Worm (Caenorhabditis elegans) whole organism, L1 larva: ENCODE data around the gene F46G10.4.

Experiments used
- dpl-1 ChIP-seq, 3 experiments: fragments of 150-350 bp in 2 of 3; sonication (generic microtip) in 1 of 3; optimal IDR thresholded peaks; 2 replicates each; lab custom pipeline; 2014 to 2017; ENCODE audit warnings: missing biosample characterization in 3 of 3, missing genetic modification characterization in 3 of 3, missing genetic modification reagents in 3 of 3
- fkh-10 ChIP-seq: sonication (generic microtip); optimal IDR thresholded peaks from 2 replicates; lab custom pipeline; 2017; ENCODE audit warnings: missing biosample characterization, missing genetic modification reagents, missing genetic modification characterization
- fkh-4 ChIP-seq: sonication (generic microtip); optimal IDR thresholded peaks from 2 replicates; lab custom pipeline; 2016; ENCODE audit warnings: missing compliant biosample characterization, missing genetic modification characterization, borderline replicate concordance
- lin-13 ChIP-seq: fragments of 150-350 bp; optimal IDR thresholded peaks from 2 replicates; lab custom pipeline; 2014; ENCODE audit warnings: missing biosample characterization, missing genetic modification reagents, missing genetic modification characterization
- lin-39 ChIP-seq: fragments of 150-350 bp; optimal IDR thresholded peaks from 2 replicates; lab custom pipeline; 2014; ENCODE audit warnings: missing biosample characterization, missing genetic modification reagents, missing genetic modification characterization
- nhr-12 ChIP-seq: sonication (generic microtip); optimal IDR thresholded peaks from 2 replicates; lab custom pipeline; 2017; ENCODE audit warnings: missing biosample characterization, missing genetic modification characterization
- tbx-2 ChIP-seq: sonication (generic microtip); optimal IDR thresholded peaks from 2 replicates; lab custom pipeline; 2016; ENCODE audit warnings: missing genetic modification characterization, missing compliant biosample characterization
- unc-62 ChIP-seq: fragments of 150-350 bp; optimal IDR thresholded peaks from 2 replicates; lab custom pipeline; 2014; ENCODE audit warnings: missing biosample characterization, missing genetic modification reagents, missing genetic modification characterization
- zag-1 ChIP-seq: fragments of 150-350 bp; optimal IDR thresholded peaks from 2 replicates; lab custom pipeline; 2014; ENCODE audit warnings: missing biosample characterization, missing genetic modification characterization

ce11 chrX:13324326-13324725 is 9.5 kb upstream of the F46G10.4 start:
- no peak for TF ChIP-seq zag-1 (tag; lab: Kevin White, UChicago)
- TF ChIP-seq fkh-4 (tag; lab: Kevin White, UChicago) = no peak
- no peak for TF ChIP-seq lin-39
- TF ChIP-seq nhr-12 = no peak
- TF ChIP-seq tbx-2 (tag; lab: Kevin White, UChicago) = no peak
- no peak for TF ChIP-seq unc-62 (GFP tag; lab: Kevin White, UChicago)
- no peak for TF ChIP-seq fkh-10 (GFP tag; lab: Kevin White, UChicago)
- TF ChIP-seq lin-13 (GFP tag; lab: Kevin White, UChicago) = no peak
- no peak for TF ChIP-seq dpl-1 (GFP tag; optimal IDR thresholded peaks at IDR 0.05; lab: Kevin White, UChicago)
